Worm (Caenorhabditis elegans) whole organism, L1 larva: Measurements from ENCODE around the gene gta-1.

Experiments used
- aha-1 ChIP-seq: fragments of 150-350 bp; optimal IDR thresholded peaks from 2 replicates; lab custom pipeline; 2014; ENCODE audit warnings: missing biosample characterization, missing genetic modification characterization
- ama-1 ChIP-seq: fragments of 150-350 bp; optimal IDR thresholded peaks from 2 replicates; lab custom pipeline; 2014
- blmp-1 ChIP-seq: fragments of 150-350 bp; optimal IDR thresholded peaks from 2 replicates; lab custom pipeline; 2014; ENCODE audit warnings: missing biosample characterization, missing genetic modification characterization
- efl-1 ChIP-seq, 4 experiments: fragments of 150-350 bp; optimal IDR thresholded peaks in 3 of 4; peaks in 1 of 4; 1 replicate in 1 of 4; 2 replicates in 3 of 4; lab custom pipeline; 2014; ENCODE audit warnings: missing biosample characterization in 2 of 4, missing genetic modification characterization in 2 of 4, missing genetic modification reagents in 2 of 4
- fos-1 ChIP-seq: fragments of 150-350 bp; optimal IDR thresholded peaks from 2 replicates; lab custom pipeline; 2014; ENCODE audit warnings: missing biosample characterization, missing genetic modification characterization
- lsy-2 ChIP-seq, 2 experiments: fragments of 150-350 bp; optimal IDR thresholded peaks; 2 replicates each; lab custom pipeline; 2014; ENCODE audit warnings: missing biosample characterization in 2 of 2, missing genetic modification characterization in 2 of 2
- mdl-1 ChIP-seq, 2 experiments: fragments of 150-350 bp; optimal IDR thresholded peaks; 2 replicates each; lab custom pipeline; 2014 to 2017; ENCODE audit warnings: missing biosample characterization in 2 of 2, missing genetic modification characterization in 2 of 2, inconsistent platforms in 1 of 2
- mep-1 ChIP-seq: fragments of 150-350 bp; optimal IDR thresholded peaks from 2 replicates; lab custom pipeline; 2014; ENCODE audit warnings: missing biosample characterization, missing genetic modification characterization
- nhr-11 ChIP-seq: fragments of 150-350 bp; optimal IDR thresholded peaks from 2 replicates; lab custom pipeline; 2014; ENCODE audit warnings: missing biosample characterization, missing genetic modification characterization
- rnt-1 ChIP-seq: sonication (generic microtip); optimal IDR thresholded peaks from 2 replicates; lab custom pipeline; 2016; ENCODE audit warnings: mild to moderate bottlenecking, missing genetic modification characterization, moderate library complexity, missing compliant biosample characterization
- unc-86 ChIP-seq: sonication (generic microtip); optimal IDR thresholded peaks from 2 replicates; lab custom pipeline; 2016; ENCODE audit warnings: missing genetic modification characterization, missing compliant biosample characterization

DNA sequence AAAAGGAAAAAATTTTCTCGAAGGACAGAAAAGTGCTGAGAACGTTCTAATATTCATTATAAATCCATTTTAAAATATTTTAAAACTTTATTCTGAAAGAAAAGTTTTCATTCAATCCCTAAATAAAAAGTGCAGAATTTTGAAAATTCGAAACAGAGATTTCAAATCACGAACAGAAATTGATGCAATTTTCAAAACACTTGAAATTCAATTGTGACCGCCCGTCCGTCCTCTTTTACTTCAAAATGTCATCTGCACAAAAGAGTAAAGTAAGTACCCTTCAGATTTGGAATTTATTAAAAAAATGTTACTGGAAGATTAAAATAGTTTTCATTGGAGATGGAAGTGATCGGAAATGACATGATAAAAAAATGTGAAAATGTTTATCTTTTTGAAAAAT, 8.0 kb downstream of the gta-1 start:
- TF ChIP-seq nhr-11 (no peak), unc-86 (tag; lab: Kevin White, UChicago) (no peak), ama-1 (no peak), efl-1 (optimal IDR thresholded peaks at IDR 0.05; lab: Kevin White, UChicago) (no peak), efl-1 (GFP tag; optimal IDR thresholded peaks at IDR 0.05 in 1 of 2; lab: Kevin White, UChicago) (no peak), blmp-1 (no peak), fos-1 (tag; lab: Kevin White, UChicago) (no peak), mep-1 (no peak), rnt-1 (no peak), lsy-2 (tag; optimal IDR thresholded peaks at IDR 0.05; lab: Kevin White, UChicago) (no peak), aha-1 (tag; lab: Kevin White, UChicago) (no peak), mdl-1 (tag; optimal IDR thresholded peaks at IDR 0.05; lab: Kevin White, UChicago) (no peak)
